Fruit fly (Drosophila melanogaster) whole organism, adult: ENCODE data around the gene CG7251.

Source experiments
- CG11617 ChIP-seq: fragments of 200-800 bp; sonication (Bioruptor generic); optimal IDR thresholded peaks from 2 replicates; lab custom pipeline; 2017; ENCODE audit warnings: mild to moderate bottlenecking, missing biosample characterization, missing genetic modification reagents, missing genetic modification characterization
- CG12768 ChIP-seq: fragments of 200-800 bp; sonication (Bioruptor generic); optimal IDR thresholded peaks from 2 replicates; lab custom pipeline; 2017; ENCODE audit warnings: missing biosample characterization, missing genetic modification characterization, mild to moderate bottlenecking, moderate library complexity, missing genetic modification reagents
- CG14711 ChIP-seq: fragments of 200-800 bp; sonication (Bioruptor generic); optimal IDR thresholded peaks from 2 replicates; lab custom pipeline; 2018; ENCODE audit warnings: missing biosample characterization, mild to moderate bottlenecking, missing genetic modification characterization, moderate library complexity
- CG1620 ChIP-seq: fragments of 200-800 bp; sonication (Bioruptor generic); optimal IDR thresholded peaks from 2 replicates; lab custom pipeline; 2016; ENCODE audit warnings: missing biosample characterization, missing genetic modification characterization
- CG33017 ChIP-seq: fragments of 200-800 bp; sonication (Bioruptor generic); optimal IDR thresholded peaks from 2 replicates; lab custom pipeline; 2018; ENCODE audit warnings: missing biosample characterization, mild to moderate bottlenecking, missing genetic modification characterization, moderate library complexity
- CG5204 ChIP-seq: fragments of 200-800 bp; sonication (Bioruptor generic); optimal IDR thresholded peaks from 2 replicates; lab custom pipeline; 2016; ENCODE audit warnings: missing biosample characterization, missing genetic modification characterization
- CG7045 ChIP-seq: fragments of 200-800 bp; sonication (Bioruptor generic); optimal IDR thresholded peaks from 2 replicates; lab custom pipeline; 2017; ENCODE audit warnings: missing biosample characterization, mild to moderate bottlenecking, missing genetic modification characterization
- CG7101 ChIP-seq: fragments of 200-800 bp; sonication (Bioruptor generic); optimal IDR thresholded peaks from 2 replicates; lab custom pipeline; 2018; ENCODE audit warnings: missing biosample characterization, mild to moderate bottlenecking, missing genetic modification characterization, moderate library complexity
- Clk ChIP-seq: fragments of 200-800 bp; sonication (Bioruptor generic); optimal IDR thresholded peaks from 2 replicates; lab custom pipeline; 2017; ENCODE audit warnings: missing biosample characterization, missing genetic modification characterization
- Crg-1 ChIP-seq: fragments of 200-800 bp; sonication (Bioruptor generic); optimal IDR thresholded peaks from 2 replicates; lab custom pipeline; 2016; ENCODE audit warnings: missing biosample characterization, missing genetic modification characterization
- Hr96 ChIP-seq: fragments of 200-800 bp; sonication (Bioruptor generic); optimal IDR thresholded peaks from 2 replicates; lab custom pipeline; 2016; ENCODE audit warnings: missing biosample characterization, missing genetic modification characterization
- bab1 ChIP-seq: fragments of 200-800 bp; sonication (Bioruptor generic); optimal IDR thresholded peaks from 3 replicates; lab custom pipeline; 2019; ENCODE audit warnings: missing biosample characterization, mild to moderate bottlenecking, missing genetic modification characterization, moderate library complexity
- cic ChIP-seq: fragments of 200-800 bp; sonication (Bioruptor generic); optimal IDR thresholded peaks from 2 replicates; lab custom pipeline; 2017; ENCODE audit warnings: missing biosample characterization, mild to moderate bottlenecking, missing genetic modification characterization, moderate library complexity
- cnc ChIP-seq, 2 experiments: fragments of >200 bp; optimal IDR thresholded peaks; 2 replicates each; lab custom pipeline; 2017
- kay ChIP-seq: fragments of 200-800 bp; sonication (Bioruptor generic); peaks from one replicate; lab custom pipeline; 2016; ENCODE audit warnings: missing biosample characterization, missing genetic modification characterization, borderline replicate concordance
- ovo ChIP-seq: fragments of 200-800 bp; sonication (Bioruptor generic); optimal IDR thresholded peaks from 2 replicates; lab custom pipeline; 2016; ENCODE audit warnings: missing biosample characterization, missing genetic modification characterization
- pad ChIP-seq: fragments of 200-800 bp; sonication (Bioruptor generic); optimal IDR thresholded peaks from 3 replicates; lab custom pipeline; 2017; ENCODE audit warnings: missing biosample characterization, missing genetic modification characterization, mild to moderate bottlenecking, moderate library complexity, missing genetic modification reagents
- tj ChIP-seq: fragments of 200-800 bp; sonication (Bioruptor generic); optimal IDR thresholded peaks from 3 replicates; lab custom pipeline; 2017; ENCODE audit warnings: missing biosample characterization, mild to moderate bottlenecking, missing genetic modification characterization, moderate library complexity
- toe ChIP-seq: fragments of 200-800 bp; sonication (Bioruptor generic); optimal IDR thresholded peaks from 2 replicates; lab custom pipeline; 2016; ENCODE audit warnings: missing biosample characterization, missing genetic modification characterization

The CG7251 gene

dm6 chr2L:5596533-5596932 is 8.3 kb upstream of the CG7251 start, which contains the start of gene CG18266:
TSS of gene CG18266 (plus strand) at chr2L:5596833.
- TF ChIP-seq CG5204 (GFP tag; lab: Kevin White, UChicago) (no peak), CG14711 (tag; lab: Kevin White, UChicago) (no peak), tj (GFP tag; lab: Kevin White, UChicago) (no peak), CG12768 (no peak), toe (GFP tag; lab: Kevin White, UChicago) (no peak)

- TF ChIP-seq tj (GFP tag; lab: Kevin White, UChicago) (no peak), Clk (GFP tag; lab: Kevin White, UChicago) (no peak), CG7045 (no peak), CG1620 (GFP tag; lab: Kevin White, UChicago) (no peak), kay (GFP tag; lab: Kevin White, UChicago) (no peak), Hr96 (no peak), CG7101 (tag; lab: Kevin White, UChicago) (no peak), CG5204 (GFP tag; lab: Kevin White, UChicago) (no peak), CG11617 (no peak), CG14711 (tag; lab: Kevin White, UChicago) (no peak), cic (no peak)
Measured at dm6 chr2L:5593839-5594238, 5.6 kb upstream of the CG7251 start.

dm6 chr2L:5581016-5581415 is 7.2 kb downstream of the CG7251 start, which contains the start of gene CG14011:
TSS of gene CG14011 (minus strand) at chr2L:5581116.
- TF ChIP-seq tj (GFP tag; lab: Kevin White, UChicago) (no peak), ovo (GFP tag; lab: Kevin White, UChicago) (no peak), cic (no peak), toe (GFP tag; lab: Kevin White, UChicago) (no peak), cnc (optimal IDR thresholded peaks at IDR 0.05; lab: Kevin White, UChicago) (no peak), pad (GFP tag; lab: Kevin White, UChicago) (no peak), Hr96 (no peak), CG5204 (GFP tag; lab: Kevin White, UChicago) (no peak), CG1620 (GFP tag; lab: Kevin White, UChicago) (no peak), Crg-1 (GFP tag; lab: Kevin White, UChicago) (no peak), CG14711 (tag; lab: Kevin White, UChicago) (no peak), CG7101 (tag; lab: Kevin White, UChicago) (no peak), CG11617 (no peak), CG12768 (no peak), CG7045 (no peak), bab1 (GFP tag; lab: Kevin White, UChicago) (no peak)

- no peak for TF ChIP-seq ovo (GFP tag; lab: Kevin White, UChicago)
- TF ChIP-seq CG7045 = no peak
- no peak for TF ChIP-seq tj (GFP tag; lab: Kevin White, UChicago)
- TF ChIP-seq cic = no peak
- TF ChIP-seq Clk (GFP tag; lab: Kevin White, UChicago) = no peak
- TF ChIP-seq cnc (optimal IDR thresholded peaks at IDR 0.05; lab: Kevin White, UChicago) = no peak
- TF ChIP-seq Hr96 = no peak
- TF ChIP-seq Crg-1 (GFP tag; lab: Kevin White, UChicago) = no peak
- no peak for TF ChIP-seq CG7101 (tag; lab: Kevin White, UChicago)
- TF ChIP-seq CG5204 (GFP tag; lab: Kevin White, UChicago) = no peak
- TF ChIP-seq CG1620 (GFP tag; lab: Kevin White, UChicago) = no peak
- no peak for TF ChIP-seq pad (GFP tag; lab: Kevin White, UChicago)
Measured at dm6 chr2L:5569503-5569902, 18.7 kb downstream of the CG7251 start.

dm6 chr2L:5567103-5567502 is 21.1 kb downstream of the CG7251 start:
- peak; percentile 11 for TF ChIP-seq CG14711 (tag; lab: Kevin White, UChicago)
- no peak for TF ChIP-seq toe (GFP tag; lab: Kevin White, UChicago)
- no peak for TF ChIP-seq CG5204 (GFP tag; lab: Kevin White, UChicago)
- no peak for TF ChIP-seq Clk (GFP tag; lab: Kevin White, UChicago)
- TF ChIP-seq CG7101 (tag; lab: Kevin White, UChicago) = no peak

dm6 chr2L:5558809-5559392 is 29.3 kb downstream of the CG7251 start, which contains the start of gene GluRIIB:
TSS of gene GluRIIB (plus strand) at chr2L:5559342.
- TF ChIP-seq Hr96 (no peak), pad (GFP tag; lab: Kevin White, UChicago) (no peak), CG7101 (tag; lab: Kevin White, UChicago) (no peak), cic (no peak), CG14711 (tag; lab: Kevin White, UChicago) (no peak), CG1620 (GFP tag; lab: Kevin White, UChicago) (no peak), CG11617 (no peak)

dm6 chr2L:5554818-5555217 is 33.4 kb downstream of the CG7251 start, which contains the start of gene GluRIIA:
TSS of gene GluRIIA (plus strand) at chr2L:5555072.
- TF ChIP-seq toe (GFP tag; lab: Kevin White, UChicago) = no peak
- TF ChIP-seq kay (GFP tag; lab: Kevin White, UChicago) = no peak
- TF ChIP-seq cic = no peak
- no peak for TF ChIP-seq ovo (GFP tag; lab: Kevin White, UChicago)
- TF ChIP-seq CG14711 (tag; lab: Kevin White, UChicago) = no peak
- TF ChIP-seq CG11617 = no peak

dm6 chr2L:5553750-5554149 is 34.5 kb downstream of the CG7251 start, which contains the start of the genes CG14013 and CG14017:
TSS of gene CG14013 (minus strand) at chr2L:5553850.
TSS of gene CG14017 (plus strand) at chr2L:5553897.
- no peak for TF ChIP-seq Crg-1 (GFP tag; lab: Kevin White, UChicago)
- no peak for TF ChIP-seq CG33017 (tag; lab: Kevin White, UChicago)
- TF ChIP-seq pad (GFP tag; lab: Kevin White, UChicago) = no peak
- no peak for TF ChIP-seq Clk (GFP tag; lab: Kevin White, UChicago)
- TF ChIP-seq CG1620 (GFP tag; lab: Kevin White, UChicago) = no peak
- no peak for TF ChIP-seq toe (GFP tag; lab: Kevin White, UChicago)
- no peak for TF ChIP-seq CG11617
- no peak for TF ChIP-seq cic
- no peak for TF ChIP-seq Hr96
